Worm (Caenorhabditis elegans) whole organism, L1 larva: ENCODE results near the gene Y66D12A.16.

Experiments used
- Y116A8C.19 ChIP-seq: sonication (generic microtip); optimal IDR thresholded peaks from 2 replicates; lab custom pipeline; 2016; ENCODE audit warnings: missing compliant biosample characterization, missing genetic modification characterization, borderline replicate concordance
- alr-1 ChIP-seq: fragments of 200-800 bp; sonication (Bioruptor generic); optimal IDR thresholded peaks from 2 replicates; lab custom pipeline; 2018; ENCODE audit warnings: borderline replicate concordance, mild to moderate bottlenecking, missing genetic modification characterization, missing compliant biosample characterization
- ama-1 ChIP-seq: fragments of 150-350 bp; optimal IDR thresholded peaks from 2 replicates; lab custom pipeline; 2014
- blmp-1 ChIP-seq: fragments of 150-350 bp; optimal IDR thresholded peaks from 2 replicates; lab custom pipeline; 2014; ENCODE audit warnings: missing biosample characterization, missing genetic modification characterization
- efl-1 ChIP-seq, 4 experiments: fragments of 150-350 bp; optimal IDR thresholded peaks in 3 of 4; peaks in 1 of 4; 1 replicate in 1 of 4; 2 replicates in 3 of 4; lab custom pipeline; 2014; ENCODE audit warnings: missing biosample characterization in 2 of 4, missing genetic modification characterization in 2 of 4, missing genetic modification reagents in 2 of 4
- elt-3 ChIP-seq, 6 experiments: fragments of 150-350 bp in 1 of 6; sonication (generic microtip); optimal IDR thresholded peaks; 2 replicates each; lab custom pipeline; 2017 to 2018; ENCODE audit warnings: missing biosample characterization in 6 of 6, missing genetic modification characterization in 6 of 6, inconsistent platforms in 1 of 6
- lin-13 ChIP-seq: fragments of 150-350 bp; optimal IDR thresholded peaks from 2 replicates; lab custom pipeline; 2014; ENCODE audit warnings: missing biosample characterization, missing genetic modification reagents, missing genetic modification characterization
- lin-39 ChIP-seq: fragments of 150-350 bp; optimal IDR thresholded peaks from 2 replicates; lab custom pipeline; 2014; ENCODE audit warnings: missing biosample characterization, missing genetic modification reagents, missing genetic modification characterization
- nhr-28 ChIP-seq: fragments of 150-350 bp; optimal IDR thresholded peaks from 2 replicates; lab custom pipeline; 2014; ENCODE audit warnings: missing biosample characterization, missing genetic modification characterization
- ztf-4 ChIP-seq: fragments of 150-350 bp; optimal IDR thresholded peaks from 2 replicates; lab custom pipeline; 2014; ENCODE audit warnings: missing biosample characterization, missing genetic modification characterization

DNA sequence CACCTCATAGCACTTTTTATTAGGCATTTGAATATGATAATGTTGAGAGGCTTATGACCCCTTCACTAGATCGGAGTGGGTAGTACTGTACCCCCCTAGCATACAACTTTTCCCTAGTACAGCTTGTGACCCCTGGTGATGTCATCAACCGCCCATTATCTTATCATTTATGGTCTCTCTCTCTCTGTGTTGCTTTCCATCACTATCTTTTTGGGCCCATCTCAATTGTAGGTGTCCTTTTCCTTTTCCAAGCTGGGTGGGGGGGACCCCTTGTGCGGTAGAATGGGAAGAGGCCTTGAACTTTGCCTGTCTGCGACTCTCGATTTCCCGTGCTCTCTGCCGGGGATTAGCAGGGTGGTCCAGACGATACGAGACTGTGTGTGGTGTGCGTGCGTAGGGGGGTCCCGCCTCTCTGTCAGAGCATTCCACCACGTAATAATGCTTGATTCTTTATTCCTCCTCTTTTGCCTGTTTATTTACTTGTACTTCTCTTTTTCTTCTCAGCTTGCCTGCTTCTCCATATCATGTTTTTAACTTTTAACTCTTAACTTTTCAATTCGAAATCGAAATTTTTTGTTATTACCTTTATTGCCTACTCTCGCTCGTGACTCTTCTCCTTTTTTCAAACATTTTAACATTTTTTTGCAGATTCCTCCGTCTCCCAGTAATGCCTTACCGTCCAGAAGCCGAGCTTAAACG is 37.3 kb downstream of the Y66D12A.16 start, which contains the start of gene ztf-29:
- TF ChIP-seq ztf-4 (tag; lab: Kevin White, UChicago) = no peak
- no peak for TF ChIP-seq efl-1 (optimal IDR thresholded peaks at IDR 0.05; lab: Kevin White, UChicago)
- no peak for TF ChIP-seq efl-1 (GFP tag; optimal IDR thresholded peaks at IDR 0.05 in 1 of 2; lab: Kevin White, UChicago)
- TF ChIP-seq lin-39 (tag; lab: Kevin White, UChicago) = no peak
- no peak for TF ChIP-seq lin-13
- TF ChIP-seq blmp-1 = no peak
- no peak for TF ChIP-seq alr-1 (tag; lab: Kevin White, UChicago)
- no peak for TF ChIP-seq elt-3 (tag; optimal IDR thresholded peaks at IDR 0.05; lab: Kevin White, UChicago)
- no peak for TF ChIP-seq nhr-28 (tag; lab: Kevin White, UChicago)
- TF ChIP-seq Y116A8C.19 (tag; lab: Kevin White, UChicago) = no peak
- TF ChIP-seq ama-1 (lab: Kevin White, UChicago) = no peak
